Worm (Caenorhabditis elegans) whole organism, L2 larva: ENCODE data around the gene tbc-7.

Experiments
- F13H6.1 ChIP-seq: sonication (generic microtip); optimal IDR thresholded peaks from 2 replicates; lab custom pipeline; 2016; ENCODE audit warnings: missing genetic modification characterization, missing compliant biosample characterization
- R02D3.7 ChIP-seq: fragments of 150-350 bp; optimal IDR thresholded peaks from 2 replicates; lab custom pipeline; 2014; ENCODE audit warnings: missing biosample characterization, missing genetic modification characterization
- Y55F3AM.14 ChIP-seq: fragments of 200-800 bp; sonication (Bioruptor generic); optimal IDR thresholded peaks from 2 replicates; lab custom pipeline; 2018; ENCODE audit warnings: mild to moderate bottlenecking, missing genetic modification characterization, missing compliant biosample characterization
- ZK546.5 ChIP-seq: sonication (generic microtip); optimal IDR thresholded peaks from 2 replicates; lab custom pipeline; 2017; ENCODE audit warnings: missing biosample characterization, missing genetic modification characterization
- alr-1 ChIP-seq: fragments of 150-350 bp; optimal IDR thresholded peaks from 2 replicates; lab custom pipeline; 2014; ENCODE audit warnings: missing biosample characterization, missing genetic modification characterization
- ama-1 ChIP-seq: fragments of 150-350 bp; optimal IDR thresholded peaks from 2 replicates; lab custom pipeline; 2018; ENCODE audit warnings: inconsistent platforms
- blmp-1 ChIP-seq: sonication (generic microtip); optimal IDR thresholded peaks from 2 replicates; lab custom pipeline; 2017; ENCODE audit warnings: missing genetic modification characterization, mild to moderate bottlenecking, missing compliant biosample characterization, antibody characterized with exemption, moderate library complexity; ENCODE audit not compliant: insufficient read depth
- ceh-16 ChIP-seq: fragments of 150-350 bp; optimal IDR thresholded peaks from 2 replicates; lab custom pipeline; 2014; ENCODE audit warnings: missing biosample characterization, missing genetic modification characterization
- crh-2 ChIP-seq: sonication (generic microtip); optimal IDR thresholded peaks from 2 replicates; lab custom pipeline; 2017; ENCODE audit warnings: missing biosample characterization, missing genetic modification characterization
- egl-27 ChIP-seq: sonication (generic microtip); optimal IDR thresholded peaks from 3 replicates; lab custom pipeline; 2017; ENCODE audit warnings: missing biosample characterization, missing genetic modification reagents, missing genetic modification characterization
- elt-1 ChIP-seq: fragments of 150-350 bp; optimal IDR thresholded peaks from 2 replicates; lab custom pipeline; 2014; ENCODE audit warnings: missing biosample characterization, missing genetic modification characterization
- elt-3 ChIP-seq: sonication (generic microtip); optimal IDR thresholded peaks from 2 replicates; lab custom pipeline; 2017; ENCODE audit warnings: missing biosample characterization, missing genetic modification characterization
- fos-1 ChIP-seq: fragments of 150-350 bp; optimal IDR thresholded peaks from 2 replicates; lab custom pipeline; 2014; ENCODE audit warnings: missing biosample characterization, missing genetic modification characterization
- lsy-2 ChIP-seq, 2 experiments: fragments of 150-350 bp in 1 of 2; sonication (generic microtip) in 1 of 2; optimal IDR thresholded peaks; 2 replicates each; lab custom pipeline; 2014 to 2017; ENCODE audit warnings: missing biosample characterization in 2 of 2, missing genetic modification characterization in 2 of 2
- mab-5 ChIP-seq: fragments of 150-350 bp; optimal IDR thresholded peaks from 2 replicates; lab custom pipeline; 2014; ENCODE audit warnings: missing biosample characterization, missing genetic modification characterization
- mdl-1 ChIP-seq, 2 experiments: fragments of 150-350 bp in 1 of 2; sonication (generic microtip) in 1 of 2; optimal IDR thresholded peaks; 2 replicates each; lab custom pipeline; 2017; ENCODE audit warnings: missing biosample characterization in 2 of 2, missing genetic modification characterization in 2 of 2
- nhr-11 ChIP-seq: fragments of 150-350 bp; optimal IDR thresholded peaks from 2 replicates; lab custom pipeline; 2014; ENCODE audit warnings: missing biosample characterization, missing genetic modification characterization
- nhr-12 ChIP-seq: fragments of 150-350 bp; optimal IDR thresholded peaks from 2 replicates; lab custom pipeline; 2014; ENCODE audit warnings: missing biosample characterization, missing genetic modification characterization
- nhr-129 ChIP-seq: fragments of 150-350 bp; optimal IDR thresholded peaks from 2 replicates; lab custom pipeline; 2014; ENCODE audit warnings: missing biosample characterization, missing genetic modification characterization
- nhr-23 ChIP-seq: fragments of 150-350 bp; optimal IDR thresholded peaks from 2 replicates; lab custom pipeline; 2014; ENCODE audit warnings: missing biosample characterization, missing genetic modification reagents, missing genetic modification characterization
- nhr-237 ChIP-seq: fragments of 150-350 bp; optimal IDR thresholded peaks from 2 replicates; lab custom pipeline; 2014; ENCODE audit warnings: missing biosample characterization, missing genetic modification characterization
- nhr-25 ChIP-seq: fragments of 150-350 bp; sonication (generic microtip); optimal IDR thresholded peaks from 3 replicates; lab custom pipeline; 2014; ENCODE audit warnings: missing biosample characterization, missing genetic modification characterization
- nhr-77 ChIP-seq: fragments of 150-350 bp; optimal IDR thresholded peaks from 2 replicates; lab custom pipeline; 2014; ENCODE audit warnings: missing biosample characterization, missing genetic modification characterization
- peb-1 ChIP-seq: fragments of 150-350 bp; optimal IDR thresholded peaks from 2 replicates; lab custom pipeline; 2014; ENCODE audit warnings: missing biosample characterization, missing genetic modification characterization
- sem-4 ChIP-seq: fragments of 150-350 bp; optimal IDR thresholded peaks from 2 replicates; lab custom pipeline; 2014; ENCODE audit warnings: missing biosample characterization, missing genetic modification reagents, missing genetic modification characterization
- skn-1 ChIP-seq: sonication (generic microtip); optimal IDR thresholded peaks from 2 replicates; lab custom pipeline; 2017; ENCODE audit warnings: missing biosample characterization, missing genetic modification characterization
- sma-9 ChIP-seq, 2 experiments: fragments of 150-350 bp in 1 of 2; sonication (generic microtip) in 1 of 2; optimal IDR thresholded peaks; 2 replicates each; lab custom pipeline; 2014 to 2016; ENCODE audit warnings: missing genetic modification characterization in 2 of 2, mild to moderate bottlenecking in 1 of 2, missing biosample characterization in 1 of 2, missing compliant biosample characterization in 1 of 2, missing genetic modification reagents in 1 of 2, moderate library complexity in 1 of 2
- snpc-4 ChIP-seq: fragments of 150-350 bp; optimal IDR thresholded peaks from 2 replicates; lab custom pipeline; 2014; ENCODE audit warnings: missing biosample characterization, missing genetic modification characterization
- unc-55 ChIP-seq: fragments of 150-350 bp; sonication (generic microtip); optimal IDR thresholded peaks from 3 replicates; lab custom pipeline; 2014; ENCODE audit warnings: missing biosample characterization, missing genetic modification reagents, missing genetic modification characterization
- unc-62 ChIP-seq: fragments of 150-350 bp; optimal IDR thresholded peaks from 2 replicates; lab custom pipeline; 2014; ENCODE audit warnings: missing biosample characterization, missing genetic modification reagents, missing genetic modification characterization
- zag-1 ChIP-seq: fragments of 150-350 bp; optimal IDR thresholded peaks from 2 replicates; lab custom pipeline; 2014; ENCODE audit warnings: missing biosample characterization, missing genetic modification characterization
- ztf-1 ChIP-seq: fragments of 200-800 bp; sonication (Bioruptor generic); conservative IDR thresholded peaks from 2 replicates; pipeline ENCODE4 v1.3.6; 2022; ENCODE audit warnings: missing genetic modification characterization, missing compliant biosample characterization
- ztf-11 ChIP-seq: sonication (generic microtip); optimal IDR thresholded peaks from 2 replicates; lab custom pipeline; 2017; ENCODE audit warnings: missing biosample characterization, missing genetic modification characterization

tbc-7 gene

ce11 chrX:5179874-5180273 lies 45.8 kb downstream of the tbc-7 start, which contains the start of gene sru-48:
TSS of gene sru-48 (plus strand) at chrX:5180174.
- TF ChIP-seq snpc-4 (tag; lab: Kevin White, UChicago) (no peak), nhr-25 (tag; lab: Kevin White, UChicago) (no peak), unc-62 (no peak)

- TF ChIP-seq alr-1 (tag; lab: Kevin White, UChicago) (no peak), nhr-11 (tag; lab: Kevin White, UChicago) (no peak), egl-27 (tag; lab: Kevin White, UChicago) (no peak), nhr-77 (tag; lab: Kevin White, UChicago) (no peak), fos-1 (tag; lab: Kevin White, UChicago) (no peak), skn-1 (tag; lab: Kevin White, UChicago) (no peak), elt-1 (tag; lab: Kevin White, UChicago) (no peak), elt-3 (no peak), ceh-16 (no peak), nhr-23 (tag; lab: Kevin White, UChicago) (no peak), nhr-129 (tag; lab: Kevin White, UChicago) (no peak), crh-2 (tag; lab: Kevin White, UChicago) (no peak), mab-5 (no peak), ztf-1 (GFP tag; lab: Robert Waterston, UW) (no peak), nhr-12 (no peak)
Observed at ce11 chrX:5183931-5184330, 49.9 kb downstream of the tbc-7 start, which contains the start of gene T03G11.9. TSS of gene T03G11.9 (plus strand) at chrX:5184231.

- TF ChIP-seq elt-3 (no peak), R02D3.7 (tag; lab: Kevin White, UChicago) (no peak), nhr-129 (tag; lab: Kevin White, UChicago) (no peak), fos-1 (tag; lab: Kevin White, UChicago) (no peak), mab-5 (no peak)
Observed at ce11 chrX:5188977-5189376, 54.9 kb downstream of the tbc-7 start, which contains the start of gene zig-6. TSS of gene zig-6 (minus strand) at chrX:5189077.

ce11 chrX:5190061-5190460 lies 56.0 kb downstream of the tbc-7 start:
- TF ChIP-seq unc-55 (GFP tag; lab: Kevin White, UChicago): no peak
- TF ChIP-seq nhr-25 (tag; lab: Kevin White, UChicago): no peak
- TF ChIP-seq, all 48 proteins: peak for 0

ce11 chrX:5193402-5193801 lies 59.3 kb downstream of the tbc-7 start:
- TF ChIP-seq fos-1 (tag; lab: Kevin White, UChicago) (no peak), mdl-1 (tag; optimal IDR thresholded peaks at IDR 0.05; lab: Kevin White, UChicago) (no peak), nhr-12 (no peak), sem-4 (tag; lab: Kevin White, UChicago) (no peak), skn-1 (tag; lab: Kevin White, UChicago) (no peak), ceh-16 (no peak), nhr-25 (tag; lab: Kevin White, UChicago) (no peak), snpc-4 (tag; lab: Kevin White, UChicago) (no peak), lsy-2 (tag; optimal IDR thresholded peaks at IDR 0.05; lab: Kevin White, UChicago) (no peak), ama-1 (lab: Kevin White, UChicago) (no peak), zag-1 (tag; lab: Kevin White, UChicago) (no peak), blmp-1 (tag; lab: Kevin White, UChicago) (no peak), nhr-237 (tag; lab: Kevin White, UChicago) (no peak), elt-1 (tag; lab: Kevin White, UChicago) (no peak), ZK546.5 (tag; lab: Kevin White, UChicago) (no peak), ztf-11 (no peak), R02D3.7 (tag; lab: Kevin White, UChicago) (no peak), peb-1 (tag; lab: Kevin White, UChicago) (no peak), Y55F3AM.14 (GFP tag; lab: Kevin White, UChicago) (no peak)

- TF ChIP-seq F13H6.1 (tag; lab: Kevin White, UChicago): peak; percentile 41
- peak; percentile 24 for TF ChIP-seq sma-9 (GFP tag; optimal IDR thresholded peaks at IDR 0.05; lab: Kevin White, UChicago)
- TF ChIP-seq sma-9 (tag; optimal IDR thresholded peaks at IDR 0.05; lab: Kevin White, UChicago): no peak
- no peak for TF ChIP-seq nhr-11 (tag; lab: Kevin White, UChicago)
Observed at ce11 chrX:5195462-5196160, 61.5 kb downstream of the tbc-7 start, which contains the start of gene pqn-62. TSS of gene pqn-62 (plus strand) at chrX:5196110.
